Worm (Caenorhabditis elegans) whole organism, early embryonic: ENCODE results near the gene syx-2.

Experiments used
- B0310.2 ChIP-seq: sonication (generic microtip); optimal IDR thresholded peaks from 2 replicates; lab custom pipeline; 2016; ENCODE audit warnings: mild to moderate bottlenecking, missing genetic modification characterization, missing compliant biosample characterization
- F13C5.2 ChIP-seq: sonication (generic microtip); optimal IDR thresholded peaks from 2 replicates; lab custom pipeline; 2017; ENCODE audit warnings: mild to moderate bottlenecking, missing genetic modification characterization, inconsistent platforms, missing compliant biosample characterization
- aly-1 ChIP-seq: sonication (generic microtip); optimal IDR thresholded peaks from 2 replicates; lab custom pipeline; 2016; ENCODE audit warnings: missing genetic modification characterization, missing compliant biosample characterization
- ama-1 ChIP-seq: fragments of 150-350 bp; optimal IDR thresholded peaks from 2 replicates; lab custom pipeline; 2014
- ceh-13 ChIP-seq: fragments of 200-800 bp; sonication (Bioruptor generic); optimal IDR thresholded peaks from 2 replicates; lab custom pipeline; 2018; ENCODE audit warnings: mild to moderate bottlenecking, missing genetic modification characterization, missing compliant biosample characterization
- ceh-36 ChIP-seq: sonication (generic microtip); optimal IDR thresholded peaks from 2 replicates; lab custom pipeline; 2016; ENCODE audit warnings: missing genetic modification characterization, inconsistent platforms, missing compliant biosample characterization
- ets-7 ChIP-seq: sonication (generic microtip); optimal IDR thresholded peaks from 2 replicates; lab custom pipeline; 2016; ENCODE audit warnings: missing genotype, missing genetic modification characterization, missing compliant biosample characterization
- flt-1 ChIP-seq: fragments of 200-800 bp; sonication (Bioruptor generic); IDR thresholded peaks from 2 replicates; pipeline ENCODE4 v1.3.6; 2022; ENCODE audit warnings: missing genetic modification characterization, missing compliant biosample characterization
- hmbx-1 ChIP-seq: sonication (generic microtip); optimal IDR thresholded peaks from 2 replicates; lab custom pipeline; 2016; ENCODE audit warnings: mild to moderate bottlenecking, missing genetic modification characterization, missing compliant biosample characterization
- hmg-4 ChIP-seq: fragments of 200-800 bp; sonication (Bioruptor generic); optimal IDR thresholded peaks from 2 replicates; lab custom pipeline; 2018; ENCODE audit warnings: mild to moderate bottlenecking, missing genetic modification characterization, missing compliant biosample characterization
- hnd-1 ChIP-seq: sonication (generic microtip); optimal IDR thresholded peaks from 2 replicates; lab custom pipeline; 2016; ENCODE audit warnings: missing genetic modification characterization, missing compliant biosample characterization
- pes-1 ChIP-seq: fragments of 200-800 bp; sonication (Bioruptor generic); IDR thresholded peaks from 2 replicates; pipeline ENCODE4 v1.3.6; 2022; ENCODE audit warnings: missing genetic modification reagents, missing genetic modification characterization, missing compliant biosample characterization
- scrt-1 ChIP-seq: fragments of 200-800 bp; sonication (Bioruptor generic); IDR thresholded peaks from 2 replicates; pipeline ENCODE4 v1.3.6; 2022; ENCODE audit warnings: missing genetic modification characterization, missing compliant biosample characterization
- sea-1 ChIP-seq: fragments of 200-800 bp; sonication (Bioruptor generic); conservative IDR thresholded peaks from 2 replicates; pipeline ENCODE4 v1.3.6; 2022; ENCODE audit warnings: missing genetic modification characterization, missing compliant biosample characterization
- tbx-11 ChIP-seq: fragments of 200-800 bp; sonication (Bioruptor generic); IDR thresholded peaks from 2 replicates; pipeline ENCODE4 v1.3.6; 2022; ENCODE audit warnings: missing genetic modification characterization, missing compliant biosample characterization
- tbx-37 ChIP-seq: fragments of 200-800 bp; sonication (Bioruptor generic); conservative IDR thresholded peaks from 2 replicates; pipeline ENCODE4 v1.3.6; 2022; ENCODE audit warnings: missing genetic modification reagents, missing genetic modification characterization, missing compliant biosample characterization
- tra-4 ChIP-seq: sonication (generic microtip); optimal IDR thresholded peaks from 2 replicates; lab custom pipeline; 2017; ENCODE audit warnings: missing genetic modification characterization, missing compliant biosample characterization

Gene syx-2

DNA sequence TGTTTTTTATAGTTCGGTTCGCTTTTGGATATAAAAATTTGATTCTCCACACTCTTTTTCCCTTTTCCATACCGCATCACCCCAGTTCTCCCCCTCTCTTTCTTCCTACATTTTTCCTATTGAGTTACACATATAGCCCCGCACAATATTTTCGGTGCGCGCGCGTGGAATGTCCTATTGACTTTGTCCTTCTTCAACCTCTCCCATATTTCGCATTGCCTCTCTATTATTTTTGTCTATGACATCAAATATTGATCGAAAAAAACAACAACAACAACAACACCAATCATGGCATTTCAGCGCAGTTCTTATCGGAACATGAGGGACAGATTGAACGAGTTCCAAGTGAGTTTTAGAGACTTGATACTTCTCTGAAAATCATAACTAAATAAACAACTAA is at the start of gene syx-2:
Gene syx-2, plus strand, starts transcription at position 301 of the 400 bp plus-strand sequence.
- TF ChIP-seq scrt-1 (GFP tag; lab: Robert Waterston, UW): no peak
- TF ChIP-seq pes-1: no peak

DNA sequence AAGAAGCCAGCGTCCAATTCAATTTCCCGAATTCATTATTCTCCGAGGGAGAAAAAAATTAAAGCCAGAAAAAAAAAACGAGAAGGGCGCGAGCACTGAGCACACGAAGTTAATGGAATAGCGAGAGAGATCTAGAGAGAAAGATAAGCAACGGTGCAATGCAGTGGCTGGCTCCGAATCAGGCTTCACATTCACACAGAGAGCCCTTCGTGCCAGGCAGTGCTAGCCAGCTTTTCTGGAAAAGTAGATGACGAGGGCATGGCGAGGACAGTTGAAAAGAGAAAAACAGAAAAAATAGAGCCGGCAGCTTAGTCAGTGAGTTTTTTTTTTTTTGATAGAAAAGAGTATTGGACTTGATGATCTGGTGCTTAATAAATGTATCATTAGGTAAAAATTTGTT is 46.3 kb upstream of the syx-2 start:
- TF ChIP-seq ets-7 (tag; lab: Kevin White, UChicago) (no peak), aly-1 (no peak), hmg-4 (GFP tag; lab: Kevin White, UChicago) (no peak), ceh-13 (no peak), sea-1 (GFP tag; lab: Robert Waterston, UW) (no peak), B0310.2 (tag; lab: Kevin White, UChicago) (no peak), ceh-36 (no peak), F13C5.2 (tag; lab: Kevin White, UChicago) (no peak), tbx-11 (GFP tag; lab: Robert Waterston, UW) (no peak), hnd-1 (no peak), scrt-1 (GFP tag; lab: Robert Waterston, UW) (no peak), tra-4 (no peak), tbx-37 (GFP tag; lab: Robert Waterston, UW) (no peak), flt-1 (no peak), pes-1 (no peak), ama-1 (lab: Kevin White, UChicago) (no peak), hmbx-1 (no peak)

DNA sequence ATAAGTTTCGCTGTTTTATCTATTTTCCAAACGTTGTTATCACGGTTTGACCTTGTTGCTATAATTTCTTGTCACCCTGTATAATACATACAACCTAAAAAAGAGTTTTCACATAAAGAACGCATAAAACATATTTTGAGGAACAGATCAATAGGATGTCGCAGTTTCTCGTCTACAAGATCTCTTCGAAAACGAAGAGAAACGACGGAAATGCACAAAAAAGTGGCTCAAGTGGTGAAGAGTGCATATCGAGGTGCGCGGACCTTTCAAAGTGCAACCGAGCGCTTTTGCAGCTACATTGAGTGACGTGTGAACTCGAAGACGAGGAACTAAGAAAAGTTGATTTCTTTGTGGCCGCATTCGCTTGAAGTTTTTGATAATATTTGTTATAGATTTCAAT is 45.7 kb upstream of the syx-2 start, which contains the start of gene Y26E6A.2:
Gene Y26E6A.2, minus strand, starts transcription at position 101 of the 400 bp plus-strand sequence.
- TF ChIP-seq ama-1 (lab: Kevin White, UChicago) (no peak), flt-1 (no peak), aly-1 (no peak), ceh-36 (no peak), ceh-13 (no peak), tbx-37 (GFP tag; lab: Robert Waterston, UW) (no peak), hnd-1 (no peak), ets-7 (tag; lab: Kevin White, UChicago) (no peak), tbx-11 (GFP tag; lab: Robert Waterston, UW) (no peak)

DNA sequence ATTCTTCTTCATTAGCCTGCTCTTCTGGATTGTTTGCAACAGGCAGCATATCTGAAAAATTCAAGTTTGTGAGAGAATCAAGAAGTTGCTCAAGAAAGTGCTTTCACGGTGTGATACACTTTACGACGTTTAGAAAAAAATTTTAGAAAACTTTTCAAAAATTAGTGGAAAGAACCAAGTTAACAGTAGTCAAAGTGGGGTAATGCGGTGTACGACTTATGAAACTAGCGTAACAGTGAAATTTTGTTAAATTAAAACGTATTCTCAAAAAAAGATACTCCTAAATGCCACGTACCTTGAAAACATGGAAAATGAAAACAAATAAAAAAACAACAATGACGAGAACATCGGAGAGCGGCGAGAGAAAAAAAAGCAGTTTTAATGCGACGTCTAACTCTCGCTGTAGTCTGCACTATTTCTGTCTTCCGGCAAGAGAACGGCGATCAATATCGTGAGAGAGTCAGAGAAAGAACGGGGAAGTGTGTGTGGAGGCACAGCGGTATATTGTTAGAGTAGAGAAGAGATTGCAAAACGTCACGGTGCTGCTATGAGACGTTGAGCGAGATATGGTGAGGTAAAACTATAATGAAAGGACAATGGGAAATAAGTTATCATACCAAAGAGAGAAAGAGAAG is 42.7 kb upstream of the syx-2 start, which contains the start of gene ekl-5:
Gene ekl-5, minus strand, starts transcription at position 51 of the 635 bp plus-strand sequence.
- TF ChIP-seq hmg-4 (GFP tag; lab: Kevin White, UChicago): peak; percentile 11
- no peak for TF ChIP-seq B0310.2 (tag; lab: Kevin White, UChicago)

DNA sequence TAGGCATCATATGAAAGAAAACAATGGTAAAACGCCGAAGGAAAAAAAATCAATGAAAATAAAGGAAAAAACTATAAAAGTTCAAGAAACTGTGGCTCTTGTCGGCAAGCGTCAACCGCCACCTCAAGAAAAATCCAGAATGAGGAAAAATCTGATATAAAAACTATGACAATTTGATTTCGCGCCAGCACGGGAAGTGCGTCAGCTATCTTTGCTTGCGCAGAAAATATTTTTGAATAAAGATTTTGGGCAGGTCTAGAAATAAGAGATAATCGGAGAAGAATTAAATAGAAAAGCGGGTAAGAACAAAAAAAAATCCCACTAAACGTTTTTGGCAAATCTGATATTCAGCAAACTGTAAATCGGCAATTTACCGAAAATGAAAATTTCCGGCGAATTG is 41.8 kb upstream of the syx-2 start:
- TF ChIP-seq sea-1 (GFP tag; lab: Robert Waterston, UW) (no peak), aly-1 (no peak), hnd-1 (no peak), F13C5.2 (tag; lab: Kevin White, UChicago) (no peak), B0310.2 (tag; lab: Kevin White, UChicago) (no peak), ets-7 (tag; lab: Kevin White, UChicago) (no peak), ceh-36 (no peak), scrt-1 (GFP tag; lab: Robert Waterston, UW) (no peak), ama-1 (lab: Kevin White, UChicago) (no peak), flt-1 (no peak), hmbx-1 (no peak), tbx-11 (GFP tag; lab: Robert Waterston, UW) (no peak), pes-1 (no peak), hmg-4 (GFP tag; lab: Kevin White, UChicago) (no peak), tbx-37 (GFP tag; lab: Robert Waterston, UW) (no peak), ceh-13 (no peak)

DNA sequence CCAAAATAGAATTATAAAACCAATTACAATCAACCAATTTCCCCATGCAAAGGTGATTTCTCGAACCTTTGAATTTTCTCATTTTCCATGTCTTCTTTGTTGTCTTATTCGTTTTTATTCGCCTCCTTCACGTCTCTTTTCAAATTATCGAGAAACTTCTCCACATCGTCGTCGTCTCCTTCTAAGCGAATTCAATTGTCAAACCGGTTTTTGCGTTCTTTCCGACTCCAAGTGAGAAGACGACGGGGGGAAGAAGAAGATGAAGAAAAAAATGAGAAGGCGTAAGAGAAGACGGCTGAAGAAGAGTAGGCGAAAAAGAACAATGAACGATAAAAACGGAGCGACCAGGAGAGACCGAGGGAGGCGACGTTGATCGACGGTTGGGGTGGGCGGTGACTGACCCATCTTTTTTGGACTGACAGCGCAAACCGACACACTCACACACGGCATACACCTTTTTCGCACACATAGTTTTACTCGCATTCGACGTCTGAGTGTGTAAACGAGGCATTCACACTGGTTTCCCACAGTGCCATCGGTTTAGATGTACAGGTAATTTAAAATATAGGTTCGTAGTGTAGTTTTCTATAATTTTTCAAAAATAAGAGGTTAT is 39.5 kb upstream of the syx-2 start:
- TF ChIP-seq hmg-4 (GFP tag; lab: Kevin White, UChicago) (peak; percentile 22), sea-1 (GFP tag; lab: Robert Waterston, UW) (no peak)

DNA sequence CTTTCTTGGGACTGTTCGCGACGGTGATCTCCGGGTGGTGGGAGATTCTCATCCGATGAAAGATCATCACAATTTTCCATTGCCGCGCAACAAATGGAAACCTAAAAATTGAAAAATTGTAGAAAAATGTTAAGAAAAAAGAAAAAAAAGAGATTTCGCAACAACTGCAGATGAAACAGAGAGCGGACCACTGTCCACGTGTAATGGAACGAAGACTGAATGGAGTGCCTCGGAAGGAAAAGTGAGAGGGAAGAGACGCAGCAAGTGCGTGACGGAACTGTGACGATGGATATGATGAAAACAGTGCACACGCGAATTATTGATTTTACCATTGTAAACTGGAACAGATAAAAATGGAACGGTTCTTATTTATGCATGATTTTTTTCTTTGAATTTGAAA is 33.9 kb upstream of the syx-2 start, which contains the start of gene meg-2:
Gene meg-2, minus strand, starts transcription at position 101 of the 400 bp plus-strand sequence.
- TF ChIP-seq hmbx-1 (no peak), hnd-1 (no peak), B0310.2 (tag; lab: Kevin White, UChicago) (no peak)

DNA sequence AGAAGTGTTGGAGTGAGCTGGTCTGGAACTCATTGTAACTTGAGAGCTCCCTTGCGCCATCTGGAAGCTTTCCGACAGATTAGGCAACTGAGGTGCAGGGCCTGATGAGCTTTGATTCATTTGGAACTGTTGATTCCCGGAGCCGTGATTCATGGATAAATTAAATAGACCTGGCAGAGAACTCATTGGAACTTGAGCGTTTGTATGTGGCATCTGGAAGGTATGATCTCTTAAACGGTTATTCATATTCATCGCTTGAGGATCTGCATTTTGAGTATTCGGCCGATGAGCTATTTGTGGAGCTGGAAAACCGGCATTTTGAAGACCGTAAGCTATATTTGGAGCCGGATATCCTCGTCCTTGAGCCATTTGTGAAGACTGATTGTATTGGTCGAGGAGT is 31.4 kb upstream of the syx-2 start:
- no peak for TF ChIP-seq aly-1
- TF ChIP-seq ets-7 (tag; lab: Kevin White, UChicago): no peak
- no peak for TF ChIP-seq B0310.2 (tag; lab: Kevin White, UChicago)
- no peak for TF ChIP-seq scrt-1 (GFP tag; lab: Robert Waterston, UW)
- no peak for TF ChIP-seq pes-1
- TF ChIP-seq hmbx-1: no peak

DNA sequence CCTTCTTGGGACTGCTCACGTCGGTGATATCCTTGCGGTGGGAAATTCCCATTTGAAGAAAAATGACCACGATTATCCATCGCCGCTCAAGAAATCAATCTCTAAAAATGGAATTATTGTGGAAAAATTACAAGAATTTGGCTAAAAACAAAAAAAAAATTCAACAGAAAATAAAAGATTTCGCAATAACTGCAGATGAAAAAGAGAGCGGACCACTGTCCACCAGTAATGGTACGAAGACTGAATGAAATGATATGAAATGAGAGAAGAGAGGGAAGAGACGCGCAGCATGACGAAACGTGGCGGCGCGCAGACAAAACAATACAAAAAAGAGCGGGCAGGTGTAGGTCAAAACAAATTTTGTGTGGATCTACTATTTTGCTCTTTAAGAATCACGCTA is 30.4 kb upstream of the syx-2 start, which contains the start of gene meg-1:
Gene meg-1, minus strand, starts transcription at position 101 of the 400 bp plus-strand sequence.
- TF ChIP-seq hnd-1 (no peak), tra-4 (no peak), tbx-11 (GFP tag; lab: Robert Waterston, UW) (no peak), ama-1 (lab: Kevin White, UChicago) (no peak), F13C5.2 (tag; lab: Kevin White, UChicago) (no peak), B0310.2 (tag; lab: Kevin White, UChicago) (no peak), pes-1 (no peak), sea-1 (GFP tag; lab: Robert Waterston, UW) (no peak), ets-7 (tag; lab: Kevin White, UChicago) (no peak), hmbx-1 (no peak), hmg-4 (GFP tag; lab: Kevin White, UChicago) (no peak), aly-1 (no peak), ceh-36 (no peak), flt-1 (no peak), ceh-13 (no peak), tbx-37 (GFP tag; lab: Robert Waterston, UW) (no peak), scrt-1 (GFP tag; lab: Robert Waterston, UW) (no peak)
